Worm (Caenorhabditis elegans) whole organism, L2 larva: ENCODE data around the gene D1054.10.

Source experiments
- R02D3.7 ChIP-seq: fragments of 150-350 bp; optimal IDR thresholded peaks from 2 replicates; lab custom pipeline; 2014; ENCODE audit warnings: missing biosample characterization, missing genetic modification characterization
- ama-1 ChIP-seq: fragments of 150-350 bp; optimal IDR thresholded peaks from 2 replicates; lab custom pipeline; 2018; ENCODE audit warnings: inconsistent platforms
- dmd-4 ChIP-seq: sonication (generic microtip); optimal IDR thresholded peaks from 2 replicates; lab custom pipeline; 2017; ENCODE audit warnings: missing biosample characterization, missing genetic modification characterization
- egl-27 ChIP-seq: sonication (generic microtip); optimal IDR thresholded peaks from 3 replicates; lab custom pipeline; 2017; ENCODE audit warnings: missing biosample characterization, missing genetic modification reagents, missing genetic modification characterization
- elt-3 ChIP-seq: sonication (generic microtip); optimal IDR thresholded peaks from 2 replicates; lab custom pipeline; 2017; ENCODE audit warnings: missing biosample characterization, missing genetic modification characterization
- fos-1 ChIP-seq: fragments of 150-350 bp; optimal IDR thresholded peaks from 2 replicates; lab custom pipeline; 2014; ENCODE audit warnings: missing biosample characterization, missing genetic modification characterization
- lsy-2 ChIP-seq, 2 experiments: fragments of 150-350 bp in 1 of 2; sonication (generic microtip) in 1 of 2; optimal IDR thresholded peaks; 2 replicates each; lab custom pipeline; 2014 to 2017; ENCODE audit warnings: missing biosample characterization in 2 of 2, missing genetic modification characterization in 2 of 2
- nhr-237 ChIP-seq: fragments of 150-350 bp; optimal IDR thresholded peaks from 2 replicates; lab custom pipeline; 2014; ENCODE audit warnings: missing biosample characterization, missing genetic modification characterization
- nhr-25 ChIP-seq: fragments of 150-350 bp; sonication (generic microtip); optimal IDR thresholded peaks from 3 replicates; lab custom pipeline; 2014; ENCODE audit warnings: missing biosample characterization, missing genetic modification characterization
- skn-1 ChIP-seq: sonication (generic microtip); optimal IDR thresholded peaks from 2 replicates; lab custom pipeline; 2017; ENCODE audit warnings: missing biosample characterization, missing genetic modification characterization
- unc-55 ChIP-seq: fragments of 150-350 bp; sonication (generic microtip); optimal IDR thresholded peaks from 3 replicates; lab custom pipeline; 2014; ENCODE audit warnings: missing biosample characterization, missing genetic modification reagents, missing genetic modification characterization
- unc-62 ChIP-seq: fragments of 150-350 bp; optimal IDR thresholded peaks from 2 replicates; lab custom pipeline; 2014; ENCODE audit warnings: missing biosample characterization, missing genetic modification reagents, missing genetic modification characterization
- ztf-11 ChIP-seq: sonication (generic microtip); optimal IDR thresholded peaks from 2 replicates; lab custom pipeline; 2017; ENCODE audit warnings: missing biosample characterization, missing genetic modification characterization
- ztf-4 ChIP-seq: fragments of 150-350 bp; optimal IDR thresholded peaks from 2 replicates; lab custom pipeline; 2014; ENCODE audit warnings: missing biosample characterization, missing genetic modification characterization

ce11 chrV:10754050-10754449 is 38.6 kb downstream of the D1054.10 start, which contains the start of gene F28H7.7:
- TF ChIP-seq ztf-11 (tag; lab: Kevin White, UChicago), result no peak
- TF ChIP-seq nhr-237 (tag; lab: Kevin White, UChicago), result no peak
- TF ChIP-seq lsy-2 (tag; optimal IDR thresholded peaks at IDR 0.05; lab: Kevin White, UChicago), result no peak
- TF ChIP-seq unc-62, result no peak
- TF ChIP-seq ztf-4 (tag; lab: Kevin White, UChicago), result no peak
- no peak for TF ChIP-seq dmd-4
- no peak for TF ChIP-seq unc-55 (GFP tag; lab: Kevin White, UChicago)
- no peak for TF ChIP-seq skn-1
- TF ChIP-seq fos-1 (tag; lab: Kevin White, UChicago), result no peak
- TF ChIP-seq nhr-25 (tag; lab: Kevin White, UChicago), result no peak
- TF ChIP-seq egl-27 (tag; lab: Kevin White, UChicago), result no peak
- TF ChIP-seq elt-3 (tag; lab: Kevin White, UChicago), result no peak
- TF ChIP-seq R02D3.7 (tag; lab: Kevin White, UChicago), result no peak
- no peak for TF ChIP-seq ama-1
